Fruit fly (Drosophila melanogaster) Kc167 (cell line): ENCODE results near the gene CG5478.
"Not testable (repeated sequence)": the region's sequence is repeated elsewhere in the genome, so short reads cannot be mapped to it uniquely, and the experiment has no call there.

ENCODE experiments used
- Myc ChIP-seq: fragments of >200 bp; optimal IDR thresholded peaks from 2 replicates; lab custom pipeline; 2017; ENCODE audit warnings: missing external identifiers
- Sin3A ChIP-seq: fragments of >200 bp; optimal IDR thresholded peaks from 2 replicates; lab custom pipeline; 2018; ENCODE audit warnings: missing external identifiers
- h ChIP-seq: fragments of >200 bp; optimal IDR thresholded peaks from 3 replicates; lab custom pipeline; 2018; ENCODE audit warnings: missing external identifiers
- insv ChIP-seq: fragments of >200 bp; optimal IDR thresholded peaks from 3 replicates; lab custom pipeline; 2018; ENCODE audit warnings: missing external identifiers
- psq ChIP-seq: fragments of >200 bp; optimal IDR thresholded peaks from 2 replicates; lab custom pipeline; 2017; ENCODE audit warnings: missing external identifiers
- ttk ChIP-seq: sonication (Bioruptor generic); optimal IDR thresholded peaks from 2 replicates; lab custom pipeline; 2017; ENCODE audit warnings: missing external identifiers

The CG5478 gene

dm6 chr3R:15919367-15920228 lies 13.9 kb downstream of the CG5478 start:
- TF ChIP-seq Myc (lab: Kevin White, UChicago) (no peak), psq (lab: Kevin White, UChicago) (no peak), Sin3A (lab: Kevin White, UChicago) (no peak), insv (lab: Kevin White, UChicago) (no peak), ttk (lab: Kevin White, UChicago) (no peak), h (lab: Kevin White, UChicago) (no peak)

- TF ChIP-seq ttk (lab: Kevin White, UChicago) (no peak), Myc (lab: Kevin White, UChicago) (no peak), psq (lab: Kevin White, UChicago) (no peak), Sin3A (lab: Kevin White, UChicago) (no peak)
Measured at dm6 chr3R:15917907-15918306, 15.6 kb downstream of the CG5478 start, which contains the start of gene CG45105. CG45105 (minus strand) TSS chr3R:15918007.

DNA sequence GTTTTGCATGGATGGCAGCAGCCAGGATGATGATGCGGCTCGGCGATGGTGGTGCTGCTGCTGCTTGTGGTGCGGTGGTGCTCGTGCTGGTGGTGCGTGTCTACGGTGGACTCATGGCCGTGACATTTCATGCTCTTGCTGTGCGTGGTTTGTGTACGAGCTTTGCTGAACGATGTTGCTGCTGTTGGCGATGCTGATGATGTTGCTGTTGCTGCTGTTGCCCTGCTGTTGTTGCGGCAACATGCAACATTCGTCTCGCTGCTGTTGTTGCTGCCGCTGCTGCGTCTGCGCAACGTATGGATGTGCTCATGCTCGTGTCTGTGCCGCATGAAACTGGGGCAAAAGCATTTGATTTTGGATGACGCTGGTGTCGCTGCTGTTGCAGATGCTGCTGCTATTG lies 20.3 kb downstream of the CG5478 start:
- TF ChIP-seq ttk (lab: Kevin White, UChicago) (no peak), Sin3A (lab: Kevin White, UChicago) (no peak), insv (lab: Kevin White, UChicago) (no peak), h (lab: Kevin White, UChicago) (no peak), Myc (lab: Kevin White, UChicago) (no peak), psq (lab: Kevin White, UChicago) (no peak)

DNA sequence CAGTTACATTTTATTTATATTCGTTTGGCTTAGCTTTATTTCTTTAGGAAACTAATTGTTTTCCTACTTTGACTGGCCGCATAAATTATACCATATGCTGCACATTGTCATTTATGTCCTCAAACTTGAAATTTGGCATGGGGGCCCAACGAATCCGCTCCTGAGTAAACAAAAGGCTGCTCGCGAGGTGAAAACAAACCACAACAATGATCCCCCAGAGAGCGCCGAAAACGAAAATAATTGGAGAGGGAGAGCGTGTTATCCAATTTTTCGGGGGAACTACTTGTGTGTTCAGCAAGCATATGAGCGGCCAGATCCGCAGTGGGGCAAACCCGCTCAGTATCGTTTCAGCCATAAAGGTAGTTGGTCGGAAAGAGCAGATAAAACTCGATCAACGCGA lies 25.4 kb downstream of the CG5478 start, which contains the start of gene EndoU:
Gene EndoU (plus strand): TSS at position 301 of the 400 bp plus-strand sequence.
- TF ChIP-seq h, ttk, psq (lab: Kevin White, UChicago): not testable (repeated sequence)

dm6 chr3R:15904543-15904942 lies 29.0 kb downstream of the CG5478 start, which contains the start of gene glob1:
glob1 (minus strand) TSS chr3R:15904643.
- not testable (repeated sequence) for TF ChIP-seq psq, insv, ttk (lab: Kevin White, UChicago)

- TF ChIP-seq Sin3A (lab: Kevin White, UChicago) (no peak), psq (lab: Kevin White, UChicago) (no peak), insv (lab: Kevin White, UChicago) (no peak), ttk (lab: Kevin White, UChicago) (no peak), h (lab: Kevin White, UChicago) (no peak), Myc (lab: Kevin White, UChicago) (no peak)
Measured at dm6 chr3R:15899650-15900049, 33.9 kb downstream of the CG5478 start.

dm6 chr3R:15898302-15898701 lies 35.2 kb downstream of the CG5478 start:
- TF ChIP-seq ttk (lab: Kevin White, UChicago), result no peak
- no peak for TF ChIP-seq Myc (lab: Kevin White, UChicago)
- no peak for TF ChIP-seq insv (lab: Kevin White, UChicago)
- TF ChIP-seq h (lab: Kevin White, UChicago), result no peak
- no peak for TF ChIP-seq Sin3A (lab: Kevin White, UChicago)
- TF ChIP-seq psq (lab: Kevin White, UChicago), result no peak

DNA sequence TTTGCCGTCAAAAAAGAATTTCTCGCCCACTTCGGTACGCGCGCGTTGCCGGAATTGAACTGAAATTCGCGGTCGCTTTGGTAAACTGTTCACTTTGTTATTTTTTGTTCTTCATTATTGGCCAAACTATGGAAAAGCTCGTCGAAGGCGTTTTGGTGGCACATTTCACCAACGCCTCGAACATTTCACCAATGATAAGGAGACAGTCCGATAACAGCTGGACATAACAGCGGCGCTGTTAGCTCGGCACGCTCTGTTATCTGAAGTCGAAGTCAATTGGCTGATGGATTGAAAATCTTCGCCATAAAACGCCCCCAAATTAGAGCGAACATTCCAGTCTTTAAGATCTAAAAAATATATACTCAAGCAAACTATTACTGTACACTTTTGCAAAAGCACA lies 37.6 kb downstream of the CG5478 start, which contains the start of gene CG14877:
Gene CG14877 (minus strand): TSS at position 101 of the 400 bp plus-strand sequence.
- TF ChIP-seq insv (lab: Kevin White, UChicago) (no peak), psq (lab: Kevin White, UChicago) (no peak), h (lab: Kevin White, UChicago) (no peak), Myc (lab: Kevin White, UChicago) (no peak), Sin3A (lab: Kevin White, UChicago) (no peak), ttk (lab: Kevin White, UChicago) (no peak)

- TF ChIP-seq psq (lab: Kevin White, UChicago) (no peak), ttk (lab: Kevin White, UChicago) (no peak), insv (lab: Kevin White, UChicago) (no peak), h (lab: Kevin White, UChicago) (no peak), Myc (lab: Kevin White, UChicago) (no peak), Sin3A (lab: Kevin White, UChicago) (no peak)
Measured at dm6 chr3R:15891188-15891820, 42.2 kb downstream of the CG5478 start.
